Fruit fly (Drosophila melanogaster): ENCODE measurements around the gene sphinx2.

dm6 chr3L:7404081-7404480, 36.5 kb downstream of the sphinx2 start, which contains the start of gene CG8560:
- TF ChIP-seq CG8478 (optimal IDR thresholded peaks at IDR 0.05) (no peak), usp (GFP tag; optimal IDR thresholded peaks at IDR 0.05) (no peak), pan (optimal IDR thresholded peaks at IDR 0.05) (no peak)
